Worm (Caenorhabditis elegans) whole organism, midembryonic: Measurements from ENCODE around the gene C14A6.5.

Experiments used
- T22C8.4 ChIP-seq: fragments of 200-800 bp; sonication (Bioruptor generic); IDR thresholded peaks from 2 replicates; pipeline ENCODE4 v1.3.6; 2022; ENCODE audit warnings: missing genetic modification characterization, missing compliant biosample characterization
- cog-1 ChIP-seq: sonication (generic microtip); optimal IDR thresholded peaks from 2 replicates; lab custom pipeline; 2016; ENCODE audit warnings: missing genetic modification characterization, missing compliant biosample characterization
- flt-1 ChIP-seq: fragments of 200-800 bp; sonication (Bioruptor generic); IDR thresholded peaks from 2 replicates; pipeline ENCODE4 v1.3.6; 2022; ENCODE audit warnings: missing genetic modification characterization, missing compliant biosample characterization
- klf-2 ChIP-seq: fragments of 200-800 bp; sonication (Bioruptor generic); conservative IDR thresholded peaks from 2 replicates; pipeline ENCODE4 v1.3.6; 2022; ENCODE audit warnings: missing genetic modification reagents, missing genetic modification characterization, missing compliant biosample characterization
- med-1 ChIP-seq: sonication (generic microtip); optimal IDR thresholded peaks from 2 replicates; lab custom pipeline; 2017; ENCODE audit warnings: missing genetic modification characterization, mild to moderate bottlenecking, missing compliant biosample characterization, antibody characterized with exemption, missing genetic modification reagents; ENCODE audit not compliant: insufficient read depth
- ref-1 ChIP-seq: fragments of 200-800 bp; sonication (Bioruptor generic); conservative IDR thresholded peaks from 2 replicates; pipeline ENCODE4 v1.3.6; 2022; ENCODE audit warnings: missing genetic modification reagents, missing genetic modification characterization, missing compliant biosample characterization
- tab-1 ChIP-seq: fragments of 200-800 bp; sonication (Bioruptor generic); IDR thresholded peaks from 2 replicates; pipeline ENCODE4 v1.3.6; 2022; ENCODE audit warnings: missing genetic modification characterization, missing compliant biosample characterization
- ztf-23 ChIP-seq: fragments of 200-800 bp; sonication (Bioruptor generic); IDR thresholded peaks from 2 replicates; pipeline ENCODE4 v1.3.6; 2022; ENCODE audit warnings: missing genetic modification reagents, missing genetic modification characterization, missing compliant biosample characterization
- ztf-29 ChIP-seq: fragments of 200-800 bp; sonication (Bioruptor generic); IDR thresholded peaks from 2 replicates; pipeline ENCODE4 v1.3.6; 2022; ENCODE audit warnings: missing genetic modification reagents, missing genetic modification characterization, missing compliant biosample characterization

Gene C14A6.5

DNA sequence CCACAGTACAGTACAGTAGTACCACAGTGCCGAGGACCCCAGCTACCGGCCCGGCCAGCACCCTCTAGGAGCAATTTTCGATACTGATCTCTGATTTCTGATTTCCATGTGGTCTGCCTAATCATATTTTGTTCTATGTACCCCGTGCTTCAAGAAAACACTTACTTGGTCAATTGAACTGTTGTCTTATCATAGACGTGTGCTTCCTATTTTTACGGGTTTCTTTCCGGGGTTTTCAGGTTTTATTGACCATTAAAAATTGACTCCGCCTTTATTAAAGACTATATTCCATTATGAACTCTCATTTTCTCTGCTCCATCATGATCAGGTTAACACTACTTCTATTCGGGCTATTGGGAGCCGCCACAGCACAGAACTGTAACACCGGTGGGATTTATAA lies 7.0 kb downstream of the C14A6.5 start, which contains the start of gene clec-48:
Gene clec-48 (plus strand): TSS at position 320 of the 400 bp plus-strand sequence.
- TF ChIP-seq tab-1 (GFP tag; lab: Robert Waterston, UW) (no peak), flt-1 (GFP tag; lab: Robert Waterston, UW) (no peak), ztf-23 (GFP tag; lab: Robert Waterston, UW) (no peak), ref-1 (GFP tag; lab: Robert Waterston, UW) (no peak), T22C8.4 (GFP tag; lab: Robert Waterston, UW) (no peak)

DNA sequence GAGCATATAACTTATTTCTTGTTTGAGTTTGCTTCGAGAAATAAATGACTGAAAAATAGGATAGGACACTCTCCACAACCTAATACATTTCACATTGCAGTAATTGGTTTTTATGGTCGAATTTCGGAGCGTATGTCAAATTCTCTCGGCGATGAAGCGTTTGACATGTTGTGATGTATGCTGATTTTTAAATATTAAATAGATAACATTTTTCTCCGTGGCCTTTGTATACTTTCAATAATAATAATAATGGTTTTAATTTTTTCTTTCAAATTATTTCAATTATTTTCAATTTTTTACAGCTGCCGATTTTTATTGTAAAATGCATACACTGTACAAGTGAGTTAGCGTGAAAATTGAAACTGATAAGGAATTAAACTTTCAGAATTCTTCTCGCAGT lies 18.6 kb downstream of the C14A6.5 start, which contains the start of gene C14A6.3:
Gene C14A6.3 (plus strand): TSS at position 301 of the 400 bp plus-strand sequence.
- TF ChIP-seq ref-1 (GFP tag; lab: Robert Waterston, UW), result no peak

DNA sequence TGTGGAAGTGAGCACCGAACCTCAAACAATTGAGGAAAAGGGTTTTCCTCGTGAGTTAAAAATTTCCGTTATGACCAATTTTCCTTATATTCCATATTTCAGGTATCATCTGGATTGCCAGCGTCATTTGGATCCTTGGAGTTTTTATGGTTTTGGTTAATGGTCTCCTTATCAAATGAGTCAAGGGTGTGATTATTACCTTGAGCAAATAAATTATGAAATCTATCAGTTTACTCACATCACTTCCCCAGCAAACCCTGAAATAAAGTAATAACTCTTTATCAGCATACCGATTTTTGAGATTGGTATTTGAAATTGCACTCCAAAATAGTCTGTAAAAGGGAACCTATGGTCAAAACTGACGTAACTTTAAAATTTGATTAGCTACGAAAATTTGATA lies 20.2 kb downstream of the C14A6.5 start:
- TF ChIP-seq T22C8.4 (GFP tag; lab: Robert Waterston, UW), result no peak
- TF ChIP-seq tab-1 (GFP tag; lab: Robert Waterston, UW), result no peak
- TF ChIP-seq ztf-23 (GFP tag; lab: Robert Waterston, UW), result no peak
- no peak for TF ChIP-seq klf-2 (GFP tag; lab: Robert Waterston, UW)
- TF ChIP-seq med-1 (GFP tag; lab: Kevin White, UChicago), result no peak
- TF ChIP-seq ref-1 (GFP tag; lab: Robert Waterston, UW), result no peak
- no peak for TF ChIP-seq flt-1 (GFP tag; lab: Robert Waterston, UW)
- TF ChIP-seq ztf-29, result no peak
- no peak for TF ChIP-seq cog-1 (tag; lab: Kevin White, UChicago)

DNA sequence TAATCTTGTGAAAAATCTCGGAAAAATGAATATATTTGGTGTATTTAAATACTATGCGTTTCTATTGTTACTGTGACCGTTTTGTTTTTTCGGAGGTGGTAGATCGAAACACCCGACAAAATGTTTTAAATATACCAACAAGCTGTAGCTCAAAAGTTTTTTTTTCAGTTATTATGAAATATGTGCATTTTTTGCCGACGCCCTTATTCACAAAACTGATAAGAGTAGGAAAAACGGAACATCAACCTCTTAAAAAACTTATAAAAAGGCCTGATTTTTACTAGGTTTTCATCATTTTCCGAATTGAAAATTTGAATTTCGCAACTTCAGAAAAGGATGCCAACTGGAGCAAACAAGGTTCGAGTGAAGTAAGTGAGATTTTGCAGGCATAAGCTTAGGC lies 21.2 kb downstream of the C14A6.5 start, which contains the start of gene Y37H2A.14:
Gene Y37H2A.14 (plus strand): TSS at position 301 of the 400 bp plus-strand sequence.
- TF ChIP-seq klf-2 (GFP tag; lab: Robert Waterston, UW), result no peak
- TF ChIP-seq flt-1 (GFP tag; lab: Robert Waterston, UW), result no peak
- TF ChIP-seq ztf-23 (GFP tag; lab: Robert Waterston, UW), result no peak
- no peak for TF ChIP-seq tab-1 (GFP tag; lab: Robert Waterston, UW)
- TF ChIP-seq ref-1 (GFP tag; lab: Robert Waterston, UW), result no peak
- TF ChIP-seq ztf-29, result no peak
- no peak for TF ChIP-seq cog-1 (tag; lab: Kevin White, UChicago)
- TF ChIP-seq T22C8.4 (GFP tag; lab: Robert Waterston, UW), result no peak
- no peak for TF ChIP-seq med-1 (GFP tag; lab: Kevin White, UChicago)

DNA sequence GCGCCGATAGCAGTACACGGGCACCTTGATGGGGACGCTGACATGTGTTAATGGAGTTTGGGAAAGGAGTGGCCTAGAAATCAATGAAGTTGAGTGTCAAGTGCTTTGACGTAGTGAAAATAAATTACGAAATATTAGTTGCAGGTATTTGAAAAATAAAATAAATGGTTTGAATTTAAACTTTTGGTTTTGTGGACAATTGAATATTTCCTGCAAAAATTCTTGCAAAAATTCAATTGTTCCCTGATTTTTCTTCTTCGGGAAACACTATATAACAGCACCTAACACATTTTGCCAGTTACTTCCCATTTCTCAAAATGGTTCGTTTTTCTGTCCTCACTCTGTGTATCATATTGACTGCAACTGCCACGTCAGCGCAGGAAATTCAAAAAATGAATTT lies 22.1 kb downstream of the C14A6.5 start, which contains the start of gene Y37H2A.13:
Gene Y37H2A.13 (plus strand): TSS at position 301 of the 400 bp plus-strand sequence.
- TF ChIP-seq med-1 (GFP tag; lab: Kevin White, UChicago) (no peak), T22C8.4 (GFP tag; lab: Robert Waterston, UW) (no peak), flt-1 (GFP tag; lab: Robert Waterston, UW) (no peak), klf-2 (GFP tag; lab: Robert Waterston, UW) (no peak), ztf-23 (GFP tag; lab: Robert Waterston, UW) (no peak), ztf-29 (no peak), tab-1 (GFP tag; lab: Robert Waterston, UW) (no peak), ref-1 (GFP tag; lab: Robert Waterston, UW) (no peak), cog-1 (tag; lab: Kevin White, UChicago) (no peak)

DNA sequence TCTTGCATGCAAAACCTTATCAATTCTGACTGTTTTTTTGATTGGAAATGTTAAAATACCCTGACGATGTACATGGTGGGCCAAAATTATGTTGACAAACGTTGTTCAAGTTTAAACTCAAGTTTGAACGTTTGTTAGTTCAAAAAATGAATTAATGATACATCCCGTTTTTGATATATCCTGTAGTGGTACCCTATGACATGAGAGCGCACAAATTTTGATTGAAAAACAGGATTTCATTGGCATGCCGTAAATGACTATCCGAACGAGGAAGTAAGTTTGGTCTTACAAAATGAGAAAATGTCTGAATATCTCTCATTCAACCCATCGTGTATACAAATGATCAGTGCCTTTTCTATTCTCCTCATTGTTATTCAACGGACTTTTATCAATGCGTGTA lies 23.5 kb downstream of the C14A6.5 start, which contains the start of gene Y37H2A.11:
Gene Y37H2A.11 (plus strand): TSS at position 301 of the 400 bp plus-strand sequence.
- no peak for TF ChIP-seq ref-1 (GFP tag; lab: Robert Waterston, UW)
- no peak for TF ChIP-seq ztf-29
- no peak for TF ChIP-seq T22C8.4 (GFP tag; lab: Robert Waterston, UW)
- no peak for TF ChIP-seq ztf-23 (GFP tag; lab: Robert Waterston, UW)
- TF ChIP-seq klf-2 (GFP tag; lab: Robert Waterston, UW), result no peak
- no peak for TF ChIP-seq med-1 (GFP tag; lab: Kevin White, UChicago)
- no peak for TF ChIP-seq tab-1 (GFP tag; lab: Robert Waterston, UW)
- no peak for TF ChIP-seq flt-1 (GFP tag; lab: Robert Waterston, UW)
- no peak for TF ChIP-seq cog-1 (tag; lab: Kevin White, UChicago)

DNA sequence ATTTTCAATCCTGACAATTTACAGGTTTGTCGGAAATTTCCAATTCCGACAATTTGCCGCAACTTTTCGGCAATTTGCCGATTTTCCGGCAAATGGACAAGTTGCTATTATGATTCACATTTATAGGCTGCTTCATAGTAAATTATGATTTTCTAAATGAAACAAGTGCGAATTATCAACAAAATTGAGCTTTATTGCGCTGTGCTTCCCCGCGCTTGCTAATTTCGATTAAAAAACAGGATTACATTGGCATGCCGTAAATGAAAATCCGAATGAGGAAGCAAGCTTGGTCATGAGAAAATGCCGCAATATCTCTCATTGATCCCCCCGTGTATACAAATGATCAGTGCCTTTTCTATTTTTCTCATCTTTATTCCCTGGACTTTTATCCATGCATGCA lies 26.0 kb downstream of the C14A6.5 start, which contains the start of gene Y37H2A.10:
Gene Y37H2A.10 (plus strand): TSS at position 301 of the 400 bp plus-strand sequence.
- no peak for TF ChIP-seq med-1 (GFP tag; lab: Kevin White, UChicago)
- no peak for TF ChIP-seq klf-2 (GFP tag; lab: Robert Waterston, UW)
- no peak for TF ChIP-seq ref-1 (GFP tag; lab: Robert Waterston, UW)
- TF ChIP-seq ztf-23 (GFP tag; lab: Robert Waterston, UW), result no peak
- TF ChIP-seq T22C8.4 (GFP tag; lab: Robert Waterston, UW), result no peak
- no peak for TF ChIP-seq cog-1 (tag; lab: Kevin White, UChicago)
- TF ChIP-seq flt-1 (GFP tag; lab: Robert Waterston, UW), result no peak
- TF ChIP-seq ztf-29, result no peak
- TF ChIP-seq tab-1 (GFP tag; lab: Robert Waterston, UW), result no peak

DNA sequence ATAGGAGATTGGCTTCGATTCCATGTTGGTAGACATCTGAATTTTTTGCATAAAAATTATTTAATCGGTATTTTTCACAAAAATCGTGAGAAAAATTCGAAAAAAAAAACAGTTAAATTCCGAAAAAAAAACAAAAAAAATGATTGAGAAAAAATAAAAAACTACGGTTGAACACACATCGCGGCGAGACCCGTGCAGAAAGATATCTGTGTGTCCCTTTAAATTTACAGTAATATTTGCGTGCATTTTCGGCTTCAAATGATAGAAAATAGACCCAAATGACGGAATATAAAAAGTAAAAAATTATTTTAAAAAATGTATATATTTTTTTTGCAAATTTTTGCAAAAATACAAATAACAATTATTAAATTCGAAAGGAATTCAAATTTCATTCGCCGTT lies 27.0 kb downstream of the C14A6.5 start:
- TF ChIP-seq med-1 (GFP tag; lab: Kevin White, UChicago) (no peak), flt-1 (GFP tag; lab: Robert Waterston, UW) (no peak), ztf-29 (no peak), ref-1 (GFP tag; lab: Robert Waterston, UW) (no peak), T22C8.4 (GFP tag; lab: Robert Waterston, UW) (no peak), tab-1 (GFP tag; lab: Robert Waterston, UW) (no peak), klf-2 (GFP tag; lab: Robert Waterston, UW) (no peak), cog-1 (tag; lab: Kevin White, UChicago) (no peak), ztf-23 (GFP tag; lab: Robert Waterston, UW) (no peak)

DNA sequence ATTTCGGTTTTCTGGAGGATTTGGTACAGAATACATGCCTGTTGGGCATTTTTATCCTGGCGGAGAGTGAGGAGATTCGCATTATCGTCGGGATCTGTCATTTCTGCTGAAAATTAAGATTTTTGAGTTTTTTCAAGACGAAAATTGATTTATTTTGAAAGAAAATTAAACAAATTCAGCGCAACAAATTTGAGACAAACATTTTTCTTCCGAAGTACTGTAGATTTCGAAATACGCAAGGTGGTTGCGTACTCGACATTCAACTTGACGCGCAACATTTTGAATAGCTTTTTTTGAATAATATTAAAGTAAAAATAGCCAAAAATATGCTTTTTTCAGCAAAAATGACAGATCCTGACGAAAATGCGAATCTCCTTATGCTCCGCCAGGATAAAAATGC lies 30.3 kb downstream of the C14A6.5 start, which contains the start of gene Y37H2A.7:
Gene Y37H2A.7 (minus strand): TSS at position 101 of the 400 bp plus-strand sequence.
- TF ChIP-seq klf-2 (GFP tag; lab: Robert Waterston, UW), result no peak
- TF ChIP-seq ztf-29, result no peak
- TF ChIP-seq cog-1 (tag; lab: Kevin White, UChicago), result no peak
- TF ChIP-seq med-1 (GFP tag; lab: Kevin White, UChicago), result no peak
- TF ChIP-seq ztf-23 (GFP tag; lab: Robert Waterston, UW), result no peak
- TF ChIP-seq ref-1 (GFP tag; lab: Robert Waterston, UW), result no peak
- no peak for TF ChIP-seq T22C8.4 (GFP tag; lab: Robert Waterston, UW)
- no peak for TF ChIP-seq flt-1 (GFP tag; lab: Robert Waterston, UW)
- TF ChIP-seq tab-1 (GFP tag; lab: Robert Waterston, UW), result no peak
